Fruit fly (Drosophila melanogaster) whole organism, embryonic: ENCODE results near the gene CG14072.
A peak's percentile ranks its signal among the peaks of the same experiment; 100 is the strongest.

Source experiments
- ATbp ChIP-seq: fragments of 200-800 bp; sonication (Bioruptor generic); optimal IDR thresholded peaks from 2 replicates; lab custom pipeline; 2017; ENCODE audit warnings: missing biosample characterization, mild to moderate bottlenecking, missing genetic modification characterization, missing genetic modification reagents
- CG10267 ChIP-seq: fragments of 200-800 bp; sonication (Bioruptor generic); optimal IDR thresholded peaks from 2 replicates; lab custom pipeline; 2018; ENCODE audit warnings: missing biosample characterization, mild to moderate bottlenecking, missing genetic modification characterization, moderate library complexity
- CG10654 ChIP-seq: fragments of 200-800 bp; sonication (Bioruptor generic); optimal IDR thresholded peaks from 2 replicates; lab custom pipeline; 2016; ENCODE audit warnings: missing biosample characterization, missing genetic modification characterization
- CG14441 ChIP-seq: fragments of 200-800 bp; sonication (Bioruptor generic); IDR thresholded peaks from 2 replicates; pipeline ENCODE4 v1.3.6; 2022; ENCODE audit warnings: missing biosample characterization, missing genetic modification characterization
- CG15601 ChIP-seq: fragments of 200-800 bp; sonication (Bioruptor generic); optimal IDR thresholded peaks from 3 replicates; lab custom pipeline; 2019; ENCODE audit warnings: missing biosample characterization, mild to moderate bottlenecking, missing genetic modification characterization, moderate library complexity
- CG1603 ChIP-seq: fragments of 200-800 bp; sonication (Bioruptor generic); optimal IDR thresholded peaks from 2 replicates; lab custom pipeline; 2019; ENCODE audit warnings: missing biosample characterization, mild to moderate bottlenecking, missing genetic modification characterization, moderate library complexity
- CG16815 ChIP-seq: fragments of 200-800 bp; sonication (Bioruptor generic); optimal IDR thresholded peaks from 3 replicates; lab custom pipeline; 2017; ENCODE audit warnings: missing biosample characterization, mild to moderate bottlenecking, missing genetic modification characterization
- CG17829 ChIP-seq: fragments of 200-800 bp; optimal IDR thresholded peaks from 2 replicates; lab custom pipeline; 2019; ENCODE audit warnings: missing biosample characterization, mild to moderate bottlenecking, missing genetic modification characterization, moderate library complexity
- CG18262 ChIP-seq: fragments of 200-800 bp; optimal IDR thresholded peaks from 3 replicates; lab custom pipeline; 2019; ENCODE audit warnings: missing biosample characterization, mild to moderate bottlenecking, missing genetic modification characterization, moderate library complexity
- CG2712 ChIP-seq: fragments of 200-800 bp; optimal IDR thresholded peaks from 3 replicates; lab custom pipeline; 2019; ENCODE audit warnings: missing biosample characterization, mild to moderate bottlenecking, missing genetic modification characterization, moderate library complexity
- CG30020 ChIP-seq: fragments of 200-800 bp; optimal IDR thresholded peaks from 2 replicates; lab custom pipeline; 2019; ENCODE audit warnings: missing biosample characterization, mild to moderate bottlenecking, missing genetic modification characterization, moderate library complexity
- CG34224 ChIP-seq: fragments of 200-800 bp; sonication (Bioruptor generic); IDR thresholded peaks from 3 replicates; pipeline ENCODE4 v1.3.6; 2022; ENCODE audit warnings: missing biosample characterization, missing genetic modification characterization; ENCODE audit not compliant: partially characterized antibody
- CG34376 ChIP-seq: fragments of 200-800 bp; sonication (Bioruptor generic); optimal IDR thresholded peaks from 2 replicates; lab custom pipeline; 2018; ENCODE audit warnings: missing biosample characterization, mild to moderate bottlenecking, missing genetic modification characterization
- CG3847 ChIP-seq: fragments of 200-800 bp; sonication (Bioruptor generic); IDR thresholded peaks from 2 replicates; pipeline ENCODE4 v1.3.6; 2022; ENCODE audit warnings: missing biosample characterization, missing genetic modification characterization
- CG42726 ChIP-seq: fragments of 200-800 bp; sonication (Bioruptor generic); IDR thresholded peaks from 2 replicates; pipeline ENCODE4 v1.3.6; 2022; ENCODE audit warnings: missing biosample characterization, missing genetic modification characterization; ENCODE audit not compliant: partially characterized antibody
- CG4282 ChIP-seq: fragments of 200-800 bp; sonication (Bioruptor generic); optimal IDR thresholded peaks from 2 replicates; lab custom pipeline; 2016; ENCODE audit warnings: missing biosample characterization, missing genetic modification characterization
- CG4617 ChIP-seq: fragments of 200-800 bp; sonication (Bioruptor generic); optimal IDR thresholded peaks from 3 replicates; lab custom pipeline; 2016; ENCODE audit warnings: missing biosample characterization, missing genetic modification characterization, borderline replicate concordance
- CG4730 ChIP-seq: fragments of 200-800 bp; sonication (Bioruptor generic); IDR thresholded peaks from 2 replicates; pipeline ENCODE4 v1.3.6; 2022; ENCODE audit warnings: missing biosample characterization, missing genetic modification characterization
- CG4854 ChIP-seq: fragments of 200-800 bp; sonication (Bioruptor generic); optimal IDR thresholded peaks from 2 replicates; lab custom pipeline; 2016; ENCODE audit warnings: missing biosample characterization, missing genetic modification characterization, inconsistent platforms
- CG6689 ChIP-seq: fragments of 200-800 bp; sonication (Bioruptor generic); IDR thresholded peaks from 2 replicates; pipeline ENCODE4 v1.3.6; 2022; ENCODE audit warnings: missing biosample characterization, missing genetic modification characterization
- CG9817 ChIP-seq: fragments of 200-800 bp; sonication (Bioruptor generic); optimal IDR thresholded peaks from 2 replicates; lab custom pipeline; 2018; ENCODE audit warnings: missing biosample characterization, mild to moderate bottlenecking, missing genetic modification characterization, moderate library complexity
- Dbx ChIP-seq: fragments of 200-800 bp; sonication (Bioruptor generic); IDR thresholded peaks from 3 replicates; pipeline ENCODE4 v1.3.6; 2022; ENCODE audit warnings: missing biosample characterization, missing genetic modification characterization
- Dek ChIP-seq: fragments of 200-800 bp; sonication (Bioruptor generic); optimal IDR thresholded peaks from 3 replicates; lab custom pipeline; 2019; ENCODE audit warnings: missing biosample characterization, mild to moderate bottlenecking, missing genetic modification characterization, moderate library complexity
- Dll ChIP-seq: fragments of 200-800 bp; sonication (Bioruptor generic); IDR thresholded peaks from 4 replicates; pipeline ENCODE4 v1.3.6; 2022; ENCODE audit warnings: missing biosample characterization, missing genetic modification characterization; ENCODE audit not compliant: partially characterized antibody
- Gsc ChIP-seq: fragments of 200-800 bp; sonication (Bioruptor generic); IDR thresholded peaks from 2 replicates; pipeline ENCODE4 v1.3.6; 2022; ENCODE audit warnings: missing biosample characterization, missing genetic modification characterization
- H2.0 ChIP-seq: fragments of 200-800 bp; sonication (Bioruptor generic); IDR thresholded peaks from 2 replicates; pipeline ENCODE4 v1.3.6; 2022; ENCODE audit warnings: missing biosample characterization, missing genetic modification characterization
- HLH54F ChIP-seq: fragments of 200-800 bp; sonication (Bioruptor generic); optimal IDR thresholded peaks from 3 replicates; lab custom pipeline; 2016; ENCODE audit warnings: missing biosample characterization, missing genetic modification characterization
- Hmx ChIP-seq: fragments of 200-800 bp; sonication (Bioruptor generic); optimal IDR thresholded peaks from 2 replicates; lab custom pipeline; 2016; ENCODE audit warnings: missing biosample characterization, missing genetic modification characterization
- Hr78 ChIP-seq, 2 experiments: fragments of 200-800 bp in 1 of 2; fragments of >200 bp in 1 of 2; sonication (Bioruptor generic) in 1 of 2; optimal IDR thresholded peaks; 2 replicates each; lab custom pipeline; 2017 to 2019; ENCODE audit warnings: missing biosample characterization in 2 of 2, missing genetic modification characterization in 2 of 2, mild to moderate bottlenecking in 1 of 2, moderate library complexity in 1 of 2
- Hsf ChIP-seq: fragments of 200-800 bp; sonication (Bioruptor generic); optimal IDR thresholded peaks from 3 replicates; lab custom pipeline; 2016; ENCODE audit warnings: missing biosample characterization, missing genetic modification characterization
- MBD-R2 ChIP-seq: fragments of 200-800 bp; sonication (Bioruptor generic); IDR thresholded peaks from 2 replicates; pipeline ENCODE4 v1.3.6; 2022; ENCODE audit warnings: missing biosample characterization, missing genetic modification characterization
- Myb ChIP-seq: fragments of 200-800 bp; sonication (Bioruptor generic); optimal IDR thresholded peaks from 2 replicates; lab custom pipeline; 2016; ENCODE audit warnings: missing biosample characterization, missing genetic modification characterization
- Optix ChIP-seq: fragments of 200-800 bp; sonication (Bioruptor generic); IDR thresholded peaks from 3 replicates; pipeline ENCODE4 v1.3.6; 2022; ENCODE audit warnings: missing biosample characterization, missing genetic modification characterization
- Xbp1 ChIP-seq: fragments of 200-800 bp; sonication (Bioruptor generic); optimal IDR thresholded peaks from 3 replicates; lab custom pipeline; 2016; ENCODE audit warnings: missing biosample characterization, mild to moderate bottlenecking, missing genetic modification characterization
- Xrp1 ChIP-seq: fragments of 200-800 bp; sonication (Bioruptor generic); IDR thresholded peaks from 2 replicates; pipeline ENCODE4 v1.3.6; 2022; ENCODE audit warnings: missing biosample characterization, missing genetic modification characterization
- ab ChIP-seq: fragments of 200-800 bp; sonication (Bioruptor generic); optimal IDR thresholded peaks from 2 replicates; lab custom pipeline; 2016; ENCODE audit warnings: missing biosample characterization, missing genetic modification characterization
- ara ChIP-seq: fragments of 200-800 bp; sonication (Bioruptor generic); IDR thresholded peaks from 2 replicates; pipeline ENCODE4 v1.3.6; 2022; ENCODE audit warnings: missing biosample characterization, missing genetic modification characterization
- ash1 ChIP-seq: fragments of 200-800 bp; sonication (Bioruptor generic); optimal IDR thresholded peaks from 2 replicates; lab custom pipeline; 2018; ENCODE audit warnings: missing biosample characterization, mild to moderate bottlenecking, missing genetic modification characterization
- bigmax ChIP-seq: fragments of 200-800 bp; sonication (Bioruptor generic); optimal IDR thresholded peaks from 2 replicates; lab custom pipeline; 2018; ENCODE audit warnings: missing biosample characterization, mild to moderate bottlenecking, missing genetic modification characterization
- cas ChIP-seq: fragments of 200-800 bp; sonication (Bioruptor generic); IDR thresholded peaks from 2 replicates; pipeline ENCODE4 v1.3.6; 2022; ENCODE audit warnings: missing biosample characterization, missing genetic modification characterization
- chif ChIP-seq, 2 experiments: fragments of 200-800 bp; sonication (Bioruptor generic); optimal IDR thresholded peaks; 3 replicates each; lab custom pipeline; 2016; ENCODE audit warnings: missing biosample characterization in 2 of 2, missing genetic modification characterization in 2 of 2
- chinmo ChIP-seq: fragments of 200-800 bp; sonication (Bioruptor generic); IDR thresholded peaks from 4 replicates; pipeline ENCODE4 v1.3.6; 2022; ENCODE audit warnings: missing biosample characterization, missing genetic modification characterization; ENCODE audit not compliant: partially characterized antibody
- ci ChIP-seq: fragments of 200-800 bp; sonication (Bioruptor generic); IDR thresholded peaks from 3 replicates; pipeline ENCODE4 v1.3.6; 2022; ENCODE audit warnings: missing biosample characterization, missing genetic modification characterization
- disco-r ChIP-seq: fragments of 200-800 bp; sonication (Bioruptor generic); optimal IDR thresholded peaks from 2 replicates; lab custom pipeline; 2016; ENCODE audit warnings: missing biosample characterization, missing genetic modification characterization
- fd102C ChIP-seq: fragments of 200-800 bp; sonication (Bioruptor generic); optimal IDR thresholded peaks from 2 replicates; lab custom pipeline; 2018; ENCODE audit warnings: missing biosample characterization, mild to moderate bottlenecking, missing genetic modification characterization, moderate library complexity
- grn ChIP-seq: fragments of 200-800 bp; sonication (Bioruptor generic); optimal IDR thresholded peaks from 3 replicates; lab custom pipeline; 2017; ENCODE audit warnings: missing biosample characterization, missing genetic modification characterization
- peb ChIP-seq: fragments of 200-800 bp; sonication (Bioruptor generic); IDR thresholded peaks from 2 replicates; pipeline ENCODE4 v1.3.6; 2022; ENCODE audit warnings: missing biosample characterization, missing genetic modification characterization
- pzg ChIP-seq: fragments of 200-800 bp; sonication (Bioruptor generic); optimal IDR thresholded peaks from 3 replicates; lab custom pipeline; 2018; ENCODE audit warnings: missing biosample characterization, mild to moderate bottlenecking, missing genetic modification characterization, moderate library complexity
- seq ChIP-seq: fragments of 200-800 bp; sonication (Bioruptor generic); IDR thresholded peaks from 2 replicates; pipeline ENCODE4 v1.3.6; 2022; ENCODE audit warnings: missing biosample characterization, missing genetic modification characterization
- trem ChIP-seq: fragments of 200-800 bp; optimal IDR thresholded peaks from 3 replicates; lab custom pipeline; 2019; ENCODE audit warnings: missing biosample characterization, mild to moderate bottlenecking, missing genetic modification characterization, moderate library complexity
- vfl ChIP-seq: fragments of 200-800 bp; sonication (Bioruptor generic); optimal IDR thresholded peaks from 2 replicates; lab custom pipeline; 2016; ENCODE audit warnings: missing biosample characterization, missing genetic modification characterization
- vvl ChIP-seq: fragments of 200-800 bp; sonication (Bioruptor generic); IDR thresholded peaks from 2 replicates; pipeline ENCODE4 v1.3.6; 2022; ENCODE audit warnings: missing biosample characterization, missing genetic modification characterization

CG14072 gene

DNA sequence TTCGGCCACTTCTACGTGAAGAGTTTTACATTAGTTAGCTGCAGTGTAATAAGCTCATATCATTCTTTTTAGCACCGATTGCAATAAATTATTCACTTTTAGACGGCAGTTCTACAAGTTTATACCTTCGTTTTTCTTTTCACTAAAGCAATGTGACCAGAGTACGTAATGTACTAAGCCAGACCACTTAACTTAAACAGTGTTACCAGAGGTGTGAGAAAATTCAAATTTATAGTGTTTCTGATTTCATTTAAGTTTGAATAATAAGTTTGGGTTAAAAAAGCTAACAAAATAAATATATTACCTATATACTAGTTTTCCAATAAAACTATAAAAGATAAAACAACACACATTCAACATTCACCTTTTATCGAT lies 31.5 kb downstream of the CG14072 start (continued):
- TF ChIP-seq peb (no peak), CG4730 (GFP tag; lab: Robert Waterston, UW) (no peak), ara (no peak), Hmx (no peak), CG3847 (GFP tag; lab: Robert Waterston, UW) (0 out of 2 replicates have a peak, but pooled peaks have one; percentile 29), CG1603 (tag; lab: Kevin White, UChicago) (peak; percentile 35), Xrp1 (GFP tag; lab: Robert Waterston, UW) (no peak), CG18262 (tag; lab: Kevin White, UChicago) (no peak), Myb (GFP tag; lab: Kevin White, UChicago) (peak; percentile 8), Optix (GFP tag; lab: Robert Waterston, UW) (no peak), CG42726 (GFP tag; lab: Robert Waterston, UW) (no peak), grn (GFP tag; lab: Kevin White, UChicago) (no peak), CG4617 (peak; percentile 31), vvl (peak; percentile 8; the same call in 1 of the 2 replicates), H2.0 (GFP tag; lab: Robert Waterston, UW) (no peak), bigmax (GFP tag; lab: Kevin White, UChicago) (no peak), CG2712 (tag; lab: Kevin White, UChicago) (peak; percentile 3), CG16815 (no peak), CG15601 (no peak), fd102C (GFP tag; lab: Kevin White, UChicago) (no peak), CG10267 (tag; lab: Kevin White, UChicago) (peak; percentile 41), Dll (GFP tag; lab: Robert Waterston, UW) (no peak), trem (tag; lab: Kevin White, UChicago) (peak; percentile 48), Xbp1 (GFP tag; lab: Kevin White, UChicago) (no peak), CG6689 (GFP tag; lab: Robert Waterston, UW) (no peak), seq (GFP tag; lab: Robert Waterston, UW) (no peak), Dek (tag; lab: Kevin White, UChicago) (no peak), CG10654 (GFP tag; lab: Kevin White, UChicago) (no peak), CG17829 (no peak), ash1 (no peak), ATbp (GFP tag; lab: Kevin White, UChicago) (no peak), disco-r (GFP tag; lab: Kevin White, UChicago) (no peak), CG4282 (GFP tag; lab: Kevin White, UChicago) (no peak), vfl (GFP tag; lab: Kevin White, UChicago) (no peak), Gsc (GFP tag; lab: Robert Waterston, UW) (no peak), chif (GFP tag; optimal IDR thresholded peaks at IDR 0.05; lab: Kevin White, UChicago) (no peak), ci (GFP tag; lab: Robert Waterston, UW) (no peak), CG30020 (tag; lab: Kevin White, UChicago) (no peak), Dbx (no peak), chinmo (GFP tag; lab: Robert Waterston, UW) (no peak), cas (GFP tag; lab: Robert Waterston, UW) (no peak), CG14441 (GFP tag; lab: Robert Waterston, UW) (no peak), Hsf (GFP tag; lab: Kevin White, UChicago) (no peak), CG34376 (no peak), ab (GFP tag; lab: Kevin White, UChicago) (no peak), pzg (GFP tag; lab: Kevin White, UChicago) (peak; percentile 59), Hr78 (GFP tag; optimal IDR thresholded peaks at IDR 0.05; lab: Kevin White, UChicago) (no peak), CG34224 (peak; percentile 19; the same call in 1 of the 3 replicates), HLH54F (GFP tag; lab: Kevin White, UChicago) (no peak), CG4854 (no peak), MBD-R2 (peak; percentile 35; the same call in 1 of the 2 replicates), CG9817 (no peak)
